Worm (Caenorhabditis elegans): Measurements from ENCODE around the gene cyb-1.

- TF ChIP-seq lsy-2 (tag; optimal IDR thresholded peaks at IDR 0.05) (no peak), snpc-4 (tag; optimal IDR thresholded peaks at IDR 0.05) (no peak), F10B5.3 (tag; optimal IDR thresholded peaks at IDR 0.05) (no peak), aly-2 (tag; optimal IDR thresholded peaks at IDR 0.05) (no peak)
Measured at ce11 chrIV:10769353-10769752, 34.3 kb downstream of the cyb-1 start, which contains the start of gene T25B9.9.

Data from whole organism, L4 larva.